Fruit fly (Drosophila melanogaster) whole organism, embryonic: Measurements from ENCODE around the gene CG13064.

ENCODE experiments used
- Adf1 ChIP-seq: fragments of 200-800 bp; sonication (Bioruptor generic); IDR thresholded peaks from 2 replicates; pipeline ENCODE4 v1.3.6; 2022; ENCODE audit warnings: missing biosample characterization, missing genetic modification characterization
- Bgb ChIP-seq: fragments of 200-800 bp; sonication (Bioruptor generic); IDR thresholded peaks from 2 replicates; pipeline ENCODE4 v1.3.6; 2022; ENCODE audit warnings: missing biosample characterization, missing genetic modification characterization; ENCODE audit not compliant: partially characterized antibody
- CG2678 ChIP-seq: fragments of 200-800 bp; sonication (Bioruptor generic); optimal IDR thresholded peaks from 3 replicates; lab custom pipeline; 2019; ENCODE audit warnings: missing biosample characterization, mild to moderate bottlenecking, missing genetic modification characterization, moderate library complexity
- CG34376 ChIP-seq: fragments of 200-800 bp; sonication (Bioruptor generic); optimal IDR thresholded peaks from 2 replicates; lab custom pipeline; 2018; ENCODE audit warnings: missing biosample characterization, mild to moderate bottlenecking, missing genetic modification characterization
- CG34422 ChIP-seq: fragments of 200-800 bp; sonication (Bioruptor generic); IDR thresholded peaks from 3 replicates; pipeline ENCODE4 v1.3.6; 2022; ENCODE audit warnings: missing biosample characterization, missing genetic modification characterization
- CG3995 ChIP-seq: fragments of 200-800 bp; sonication (Bioruptor generic); optimal IDR thresholded peaks from 3 replicates; lab custom pipeline; 2016; ENCODE audit warnings: missing biosample characterization, missing genetic modification characterization
- CG42726 ChIP-seq: fragments of 200-800 bp; sonication (Bioruptor generic); IDR thresholded peaks from 2 replicates; pipeline ENCODE4 v1.3.6; 2022; ENCODE audit warnings: missing biosample characterization, missing genetic modification characterization; ENCODE audit not compliant: partially characterized antibody
- CG4707 ChIP-seq: fragments of 200-800 bp; sonication (Bioruptor generic); optimal IDR thresholded peaks from 2 replicates; lab custom pipeline; 2018; ENCODE audit warnings: missing biosample characterization, mild to moderate bottlenecking, missing genetic modification characterization, moderate library complexity
- CG4820 ChIP-seq: fragments of 200-800 bp; sonication (Bioruptor generic); optimal IDR thresholded peaks from 3 replicates; lab custom pipeline; 2016; ENCODE audit warnings: missing biosample characterization, missing genetic modification characterization
- CG6813 ChIP-seq: fragments of 200-800 bp; sonication (Bioruptor generic); optimal IDR thresholded peaks from 2 replicates; lab custom pipeline; 2017; ENCODE audit warnings: missing biosample characterization, missing genetic modification characterization, mild to moderate bottlenecking, moderate library complexity, missing genetic modification reagents
- CG9215 ChIP-seq: fragments of 200-800 bp; sonication (Bioruptor generic); IDR thresholded peaks from 2 replicates; pipeline ENCODE4 v1.3.6; 2022; ENCODE audit warnings: missing biosample characterization, missing genetic modification characterization
- CTCF ChIP-seq: fragments of 200-800 bp; sonication (Bioruptor generic); optimal IDR thresholded peaks from 2 replicates; lab custom pipeline; 2017; ENCODE audit warnings: missing biosample characterization, mild to moderate bottlenecking, missing genetic modification characterization, moderate library complexity
- Dbx ChIP-seq: fragments of 200-800 bp; sonication (Bioruptor generic); IDR thresholded peaks from 3 replicates; pipeline ENCODE4 v1.3.6; 2022; ENCODE audit warnings: missing biosample characterization, missing genetic modification characterization
- Deaf1 ChIP-seq: fragments of 200-800 bp; optimal IDR thresholded peaks from 3 replicates; lab custom pipeline; 2019; ENCODE audit warnings: missing biosample characterization, mild to moderate bottlenecking, missing genetic modification characterization, moderate library complexity
- Dll ChIP-seq: fragments of 200-800 bp; sonication (Bioruptor generic); IDR thresholded peaks from 4 replicates; pipeline ENCODE4 v1.3.6; 2022; ENCODE audit warnings: missing biosample characterization, missing genetic modification characterization; ENCODE audit not compliant: partially characterized antibody
- Dref ChIP-seq: fragments of 200-800 bp; sonication (Bioruptor generic); IDR thresholded peaks from 2 replicates; pipeline ENCODE4 v1.3.6; 2022; ENCODE audit warnings: missing biosample characterization, missing genetic modification characterization
- Ets65A ChIP-seq: fragments of 200-800 bp; sonication (Bioruptor generic); peaks from one replicate; lab custom pipeline; 2016; ENCODE audit warnings: missing biosample characterization, missing genetic modification characterization
- HLH4C ChIP-seq: fragments of 200-800 bp; sonication (Bioruptor generic); IDR thresholded peaks from 3 replicates; pipeline ENCODE4 v1.3.6; 2022; ENCODE audit warnings: missing biosample characterization, missing genetic modification characterization; ENCODE audit not compliant: partially characterized antibody
- Med ChIP-seq: fragments of 200-800 bp; sonication (Bioruptor generic); peaks from one replicate; lab custom pipeline; 2016; ENCODE audit warnings: missing biosample characterization, missing genetic modification characterization, mild to moderate bottlenecking, inconsistent platforms, moderate library complexity
- Oaz ChIP-seq: fragments of 200-800 bp; sonication (Bioruptor generic); IDR thresholded peaks from 2 replicates; pipeline ENCODE4 v1.3.6; 2022; ENCODE audit warnings: missing biosample characterization, missing genetic modification characterization
- Sin3A ChIP-seq: fragments of >200 bp; optimal IDR thresholded peaks from 2 replicates; lab custom pipeline; 2018
- Trl ChIP-seq, 3 experiments: fragments of >200 bp in 2 of 3; fragments of 200-800 bp in 1 of 3; sonication (Bioruptor generic) in 1 of 3; optimal IDR thresholded peaks; 2 replicates in 1 of 3; 3 replicates in 2 of 3; lab custom pipeline; 2016 to 2017; ENCODE audit warnings: missing biosample characterization in 1 of 3, missing genetic modification characterization in 1 of 3
- ac ChIP-seq: fragments of 200-800 bp; sonication (Bioruptor generic); optimal IDR thresholded peaks from 3 replicates; lab custom pipeline; 2017; ENCODE audit warnings: missing biosample characterization, mild to moderate bottlenecking, missing genetic modification characterization
- amos ChIP-seq: fragments of 200-800 bp; sonication (Bioruptor generic); IDR thresholded peaks from 2 replicates; pipeline ENCODE4 v1.3.6; 2022; ENCODE audit warnings: missing biosample characterization, missing genetic modification characterization; ENCODE audit not compliant: partially characterized antibody
- crol ChIP-seq: fragments of 200-800 bp; sonication (Bioruptor generic); IDR thresholded peaks from 2 replicates; pipeline ENCODE4 v1.3.6; 2022; ENCODE audit warnings: missing biosample characterization, missing genetic modification characterization
- crp ChIP-seq, 2 experiments: fragments of 200-800 bp; sonication (Bioruptor generic); optimal IDR thresholded peaks; 2 replicates in 1 of 2; 3 replicates in 1 of 2; lab custom pipeline; 2017; ENCODE audit warnings: missing biosample characterization in 2 of 2, missing genetic modification characterization in 2 of 2, mild to moderate bottlenecking in 1 of 2, moderate library complexity in 1 of 2
- gsb-n ChIP-seq: fragments of 200-800 bp; sonication (Bioruptor generic); optimal IDR thresholded peaks from 3 replicates; lab custom pipeline; 2018; ENCODE audit warnings: missing biosample characterization, mild to moderate bottlenecking, missing genetic modification characterization
- knrl ChIP-seq: fragments of 200-800 bp; sonication (Bioruptor generic); IDR thresholded peaks from 3 replicates; pipeline ENCODE4 v1.3.6; 2022; ENCODE audit warnings: missing biosample characterization, missing genetic modification characterization; ENCODE audit not compliant: partially characterized antibody
- lbe ChIP-seq: fragments of 200-800 bp; sonication (Bioruptor generic); optimal IDR thresholded peaks from 2 replicates; lab custom pipeline; 2016; ENCODE audit warnings: missing biosample characterization, mild to moderate bottlenecking, missing genetic modification characterization
- scrt ChIP-seq: fragments of 200-800 bp; sonication (Bioruptor generic); optimal IDR thresholded peaks from 2 replicates; lab custom pipeline; 2018; ENCODE audit warnings: missing biosample characterization, mild to moderate bottlenecking, missing genetic modification characterization, moderate library complexity
- tna ChIP-seq: fragments of 200-800 bp; sonication (Bioruptor generic); IDR thresholded peaks from 2 replicates; pipeline ENCODE4 v1.3.6; 2022; ENCODE audit warnings: missing biosample characterization, missing genetic modification characterization; ENCODE audit not compliant: partially characterized antibody
- zfh2 ChIP-seq: fragments of 200-800 bp; sonication (Bioruptor generic); optimal IDR thresholded peaks from 2 replicates; lab custom pipeline; 2016; ENCODE audit warnings: missing biosample characterization, missing genetic modification characterization

The CG13064 gene

dm6 chr3L:16233850-16234494, 46.2 kb upstream of the CG13064 start (continued):
- TF ChIP-seq Dll (GFP tag; lab: Robert Waterston, UW) (0 out of 4 replicates have a peak, but pooled peaks have one; percentile 12), CG9215 (GFP tag; lab: Robert Waterston, UW) (no peak), CG34376 (GFP tag; lab: Kevin White, UChicago) (peak; percentile 17), Dref (GFP tag; lab: Robert Waterston, UW) (peak; percentile 50), crp (GFP tag; optimal IDR thresholded peaks at IDR 0.05; lab: Kevin White, UChicago) (peak in 1 of 2 experiments; percentile 57), knrl (GFP tag; lab: Robert Waterston, UW) (no peak), ac (GFP tag; lab: Kevin White, UChicago) (no peak), CG42726 (GFP tag; lab: Robert Waterston, UW) (no peak), Med (GFP tag; lab: Kevin White, UChicago) (peak; percentile 48), tna (GFP tag; lab: Robert Waterston, UW) (no peak), Sin3A (lab: Kevin White, UChicago) (no peak), lbe (GFP tag; lab: Kevin White, UChicago) (peak; percentile 16), CG34422 (0 out of 3 replicates have a peak, but pooled peaks have one; percentile 26), CG3995 (GFP tag; lab: Kevin White, UChicago) (no peak)

- peak; percentile 88 for TF ChIP-seq Ets65A (GFP tag; lab: Kevin White, UChicago)
- no peak for TF ChIP-seq Adf1
- no peak for TF ChIP-seq zfh2
- TF ChIP-seq CG6813 (GFP tag; lab: Kevin White, UChicago), result no peak
These were observed 38.9 kb upstream of the CG13064 start for dm6 chr3L:16241296-16241695.

DNA sequence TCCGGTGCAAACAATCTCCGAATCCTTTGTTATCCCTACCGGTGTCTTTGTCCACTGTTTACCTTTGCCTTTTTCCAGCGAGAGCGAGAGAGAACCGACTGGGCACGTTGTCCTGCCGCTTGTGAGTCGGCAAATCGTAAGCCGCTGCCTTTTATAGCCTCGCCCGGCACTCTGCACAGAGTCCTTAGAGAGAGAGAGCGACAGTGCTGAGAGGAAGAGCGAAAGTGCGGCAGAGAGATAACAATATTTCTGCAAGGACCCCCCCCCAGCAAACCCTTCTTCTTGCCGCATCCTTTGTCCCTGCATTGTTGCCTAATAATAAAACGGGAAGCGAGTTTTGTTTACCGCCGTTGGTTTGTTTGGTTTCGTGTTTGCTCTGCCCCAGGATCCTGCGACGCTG, 27.9 kb upstream of the CG13064 start, which contains the start of gene CG13055:
TSS of gene CG13055 (minus strand) at position 101 of the 400 bp plus-strand sequence.
- TF ChIP-seq Oaz (GFP tag; lab: Robert Waterston, UW) (0 out of 2 replicates have a peak, but pooled peaks have one; percentile 11), crol (0 out of 2 replicates have a peak, but pooled peaks have one; percentile 46), CG4707 (GFP tag; lab: Kevin White, UChicago) (no peak), Trl (optimal IDR thresholded peaks at IDR 0.05; lab: Kevin White, UChicago) (peak; percentile 24 to 49), Trl (GFP tag; optimal IDR thresholded peaks at IDR 0.05; lab: Kevin White, UChicago) (no peak), Deaf1 (tag; lab: Kevin White, UChicago) (peak; percentile 51), CTCF (peak; percentile 62), Dref (GFP tag; lab: Robert Waterston, UW) (peak; percentile 22; the same call in 1 of the 2 replicates), CG4820 (GFP tag; lab: Kevin White, UChicago) (no peak), amos (peak; percentile 5; the same call in 1 of the 2 replicates)

dm6 chr3L:16257118-16257627, 23.0 kb upstream of the CG13064 start, which contains the start of gene CG13054:
Gene CG13054 (minus strand): TSS chr3L:16257191.
- TF ChIP-seq Deaf1 (tag; lab: Kevin White, UChicago), result peak; percentile 97
- TF ChIP-seq gsb-n (tag; lab: Kevin White, UChicago), result no peak
- peak; percentile 30 for TF ChIP-seq Ets65A (GFP tag; lab: Kevin White, UChicago)
- TF ChIP-seq scrt (GFP tag; lab: Kevin White, UChicago), result peak; percentile 92
- 0 out of 3 replicates have a peak, but pooled peaks have one; percentile 10 for TF ChIP-seq HLH4C (GFP tag; lab: Robert Waterston, UW)
- TF ChIP-seq Bgb (GFP tag; lab: Robert Waterston, UW), result 0 out of 2 replicates have a peak, but pooled peaks have one; percentile 19
- TF ChIP-seq CG2678 (tag; lab: Kevin White, UChicago), result no peak
- TF ChIP-seq Dbx (GFP tag; lab: Robert Waterston, UW), result 0 out of 3 replicates have a peak, but pooled peaks have one; percentile 25
